Fruit fly (Drosophila melanogaster): ENCODE measurements around the gene CG15170.

DNA sequence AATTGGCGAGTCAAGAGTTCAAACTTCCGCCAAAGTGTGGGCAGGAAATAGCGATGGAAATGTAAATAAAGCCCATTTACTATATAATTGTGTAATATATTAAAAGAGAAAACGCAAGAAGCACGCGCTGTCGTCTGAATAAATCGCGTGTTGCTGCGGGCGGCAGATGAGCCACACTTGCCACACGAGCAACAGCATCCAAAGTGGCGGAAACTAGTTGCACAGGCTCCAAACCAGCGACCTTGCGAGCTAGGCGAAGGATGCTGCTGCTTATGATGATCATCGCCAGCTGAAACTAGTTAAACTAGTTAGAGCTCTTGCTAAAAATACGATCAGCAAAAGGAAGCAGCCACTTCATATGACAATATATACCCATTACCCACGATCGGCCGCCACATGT lies 10.6 kb downstream of the CG15170 start:
- TF ChIP-seq pan (optimal IDR thresholded peaks at IDR 0.05) (no peak), psq (optimal IDR thresholded peaks at IDR 0.05) (no peak), Dll (optimal IDR thresholded peaks at IDR 0.05) (no peak), usp (GFP tag; optimal IDR thresholded peaks at IDR 0.05) (no peak), CG8478 (optimal IDR thresholded peaks at IDR 0.05) (no peak)

Measured in whole organism.